Fruit fly (Drosophila melanogaster): Measurements from ENCODE around the gene Sirt2.
A peak's percentile ranks its signal among the peaks of the same experiment; 100 is the strongest.

The Sirt2 gene

DNA sequence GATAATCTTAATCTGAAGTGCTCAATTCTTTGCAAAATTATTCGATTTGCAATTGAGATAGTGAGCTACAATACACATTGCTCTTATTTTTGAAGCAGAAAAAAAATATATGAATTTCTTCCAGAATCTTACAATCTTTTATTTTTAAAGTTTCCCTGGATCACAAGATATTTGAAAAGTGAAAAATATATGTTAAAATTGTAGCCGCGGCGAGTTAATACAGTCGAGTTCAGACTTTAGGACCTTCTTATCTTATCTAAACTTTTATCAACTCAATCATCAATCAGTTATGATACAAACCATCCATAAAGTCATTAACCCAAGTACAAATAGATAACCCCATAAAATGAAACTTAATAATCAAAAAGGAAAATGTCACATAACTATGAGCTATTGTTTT lies 17.4 kb upstream of the Sirt2 start (continued):
- no peak for TF ChIP-seq pb (GFP tag; optimal IDR thresholded peaks at IDR 0.05)
- TF ChIP-seq Kr (GFP tag; optimal IDR thresholded peaks at IDR 0.05): no peak
- TF ChIP-seq CG18764 (GFP tag; optimal IDR thresholded peaks at IDR 0.05): no peak
- no peak for TF ChIP-seq Fer3 (tag; optimal IDR thresholded peaks at IDR 0.05)
- TF ChIP-seq CG13624 (GFP tag; optimal IDR thresholded peaks at IDR 0.05): no peak
- TF ChIP-seq CG2202 (tag; optimal IDR thresholded peaks at IDR 0.05): no peak
- no peak for TF ChIP-seq Ravus (GFP tag; IDR thresholded peaks at IDR 0.05)
- TF ChIP-seq unc-4 (GFP tag; IDR thresholded peaks at IDR 0.05; ENCODE audit: partially characterized antibody): no peak
- peak; percentile 44 for TF ChIP-seq CG7556 (GFP tag; optimal IDR thresholded peaks at IDR 0.05)
- no peak for TF ChIP-seq toy (GFP tag; IDR thresholded peaks at IDR 0.05)
- no peak for TF ChIP-seq Nf-YC (tag; optimal IDR thresholded peaks at IDR 0.05)
- peak; percentile 30 for TF ChIP-seq CG15269 (tag; optimal IDR thresholded peaks at IDR 0.05)
- no peak for TF ChIP-seq CG15479 (GFP tag; optimal IDR thresholded peaks at IDR 0.05)
- TF ChIP-seq hb (GFP tag; IDR thresholded peaks at IDR 0.05; ENCODE audit: partially characterized antibody): no peak
- no peak for TF ChIP-seq CG11456 (GFP tag; IDR thresholded peaks at IDR 0.05)
- TF ChIP-seq Xbp1 (GFP tag; optimal IDR thresholded peaks at IDR 0.05): no peak
- no peak for TF ChIP-seq CG1603 (tag; optimal IDR thresholded peaks at IDR 0.05)
- TF ChIP-seq cg (GFP tag; optimal IDR thresholded peaks at IDR 0.05): no peak
- no peak for TF ChIP-seq org-1 (GFP tag; optimal IDR thresholded peaks at IDR 0.05)
- TF ChIP-seq sna (GFP tag; IDR thresholded peaks at IDR 0.05; ENCODE audit: partially characterized antibody): no peak
- no peak for TF ChIP-seq ap (GFP tag; IDR thresholded peaks at IDR 0.05)
- TF ChIP-seq fru (optimal IDR thresholded peaks at IDR 0.05): no peak
- no peak for TF ChIP-seq CG3847 (GFP tag; IDR thresholded peaks at IDR 0.05)
- TF ChIP-seq CG8281 (tag; optimal IDR thresholded peaks at IDR 0.05): no peak
- no peak for TF ChIP-seq CG11093 (GFP tag; IDR thresholded peaks at IDR 0.05)
- no peak for TF ChIP-seq jigr1 (GFP tag; IDR thresholded peaks at IDR 0.05)
- peak; percentile 71 for TF ChIP-seq Meics (GFP tag; optimal IDR thresholded peaks at IDR 0.05)
- peak; percentile 34 for TF ChIP-seq tio (GFP tag; optimal IDR thresholded peaks at IDR 0.05)
- TF ChIP-seq CG13894 (tag; optimal IDR thresholded peaks at IDR 0.05): no peak
- no peak for TF ChIP-seq tx (GFP tag; optimal IDR thresholded peaks at IDR 0.05)
- TF ChIP-seq Antp (GFP tag; optimal IDR thresholded peaks at IDR 0.05): no peak
- TF ChIP-seq onecut (GFP tag; IDR thresholded peaks at IDR 0.05): no peak
- TF ChIP-seq Ets97D (GFP tag; optimal IDR thresholded peaks at IDR 0.05): no peak
- TF ChIP-seq CG8765 (GFP tag; IDR thresholded peaks at IDR 0.05): no peak
- TF ChIP-seq Dfd (GFP tag; optimal IDR thresholded peaks at IDR 0.05): no peak
- TF ChIP-seq CG30431 (GFP tag; optimal IDR thresholded peaks at IDR 0.05): no peak
- peak; percentile 33 for TF ChIP-seq CG2120 (GFP tag; optimal IDR thresholded peaks at IDR 0.05)
- TF ChIP-seq vnd (GFP tag; IDR thresholded peaks at IDR 0.05; ENCODE audit: partially characterized antibody): no peak
- no peak for TF ChIP-seq run (tag; optimal IDR thresholded peaks at IDR 0.05)
- no peak for TF ChIP-seq B-H2 (GFP tag; optimal IDR thresholded peaks at IDR 0.05)
- no peak for TF ChIP-seq sc (optimal IDR thresholded peaks at IDR 0.05)
- no peak for TF ChIP-seq sc (GFP tag; optimal IDR thresholded peaks at IDR 0.05)
- TF ChIP-seq CG3726 (GFP tag; IDR thresholded peaks at IDR 0.05): no peak
- TF ChIP-seq oc (tag; optimal IDR thresholded peaks at IDR 0.05): no peak
- peak; percentile 17 for TF ChIP-seq CG12155 (GFP tag; optimal IDR thresholded peaks at IDR 0.05)
- TF ChIP-seq CG10959 (GFP tag; IDR thresholded peaks at IDR 0.05): no peak
- no peak for TF ChIP-seq ato (GFP tag; IDR thresholded peaks at IDR 0.05; ENCODE audit: partially characterized antibody)
- no peak for TF ChIP-seq CG18476 (GFP tag; optimal IDR thresholded peaks at IDR 0.05)
- no peak for TF ChIP-seq trem (tag; optimal IDR thresholded peaks at IDR 0.05)
- TF ChIP-seq chif (GFP tag; optimal IDR thresholded peaks at IDR 0.05): no peak
- TF ChIP-seq CG9727 (GFP tag; optimal IDR thresholded peaks at IDR 0.05): peak; percentile 26
- no peak for TF ChIP-seq bigmax (GFP tag; optimal IDR thresholded peaks at IDR 0.05)
- TF ChIP-seq ro (GFP tag; IDR thresholded peaks at IDR 0.05): no peak
